Worm (Caenorhabditis elegans): Measurements from ENCODE around the gene B0024.11.

B0024.11 gene

DNA sequence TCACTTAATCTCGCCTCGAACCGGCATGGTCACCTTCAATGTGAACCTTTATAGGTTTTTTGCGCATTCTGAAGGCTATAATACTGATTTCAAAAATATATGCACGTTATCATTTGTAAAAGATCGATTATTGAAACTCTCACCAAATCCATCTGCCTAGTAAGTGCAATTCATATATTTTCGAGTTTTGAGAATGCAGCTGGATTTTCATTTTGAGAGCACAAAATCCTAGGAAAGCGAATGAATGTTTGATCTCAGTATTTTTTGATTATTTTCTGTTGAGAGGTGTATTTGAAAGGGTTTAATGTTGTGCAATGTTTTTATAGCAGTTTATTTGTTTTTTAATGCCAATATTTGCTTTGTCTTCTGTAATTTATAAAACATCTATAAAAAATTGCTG, 43.3 kb downstream of the B0024.11 start:
- TF ChIP-seq elt-3 (tag; optimal IDR thresholded peaks at IDR 0.05), result no peak
- TF ChIP-seq lsy-2 (tag; optimal IDR thresholded peaks at IDR 0.05), result no peak
- TF ChIP-seq mab-5 (tag; optimal IDR thresholded peaks at IDR 0.05), result no peak
- TF ChIP-seq hlh-1 (tag; optimal IDR thresholded peaks at IDR 0.05), result no peak
- TF ChIP-seq ceh-39 (tag; optimal IDR thresholded peaks at IDR 0.05), result no peak
- TF ChIP-seq nhr-28 (tag; optimal IDR thresholded peaks at IDR 0.05), result no peak
- TF ChIP-seq lin-32 (GFP tag; optimal IDR thresholded peaks at IDR 0.05), result no peak
- TF ChIP-seq pha-4 (tag; optimal IDR thresholded peaks at IDR 0.05), result no peak
- TF ChIP-seq ceh-43 (GFP tag; optimal IDR thresholded peaks at IDR 0.05), result no peak
- no peak for TF ChIP-seq cnd-1 (tag; optimal IDR thresholded peaks at IDR 0.05)
- no peak for TF ChIP-seq ceh-83 (GFP tag; optimal IDR thresholded peaks at IDR 0.05)
- no peak for TF ChIP-seq tbx-8 (GFP tag; optimal IDR thresholded peaks at IDR 0.05)
- no peak for TF ChIP-seq ham-2 (GFP tag; optimal IDR thresholded peaks at IDR 0.05)
- no peak for TF ChIP-seq lin-13 (tag; optimal IDR thresholded peaks at IDR 0.05)
- TF ChIP-seq nhr-76 (tag; optimal IDR thresholded peaks at IDR 0.05), result no peak
- TF ChIP-seq elt-1 (tag; optimal IDR thresholded peaks at IDR 0.05; ENCODE audit: borderline replicate concordance, insufficient read depth), result no peak
- TF ChIP-seq ces-1 (GFP tag; optimal IDR thresholded peaks at IDR 0.05), result no peak
- no peak for TF ChIP-seq unc-120 (tag; optimal IDR thresholded peaks at IDR 0.05; ENCODE audit: poor library complexity, severe bottlenecking)
- no peak for TF ChIP-seq unc-62 (GFP tag; optimal IDR thresholded peaks at IDR 0.05)
- TF ChIP-seq unc-39 (tag; optimal IDR thresholded peaks at IDR 0.05), result no peak

- TF ChIP-seq unc-62 (GFP tag; optimal IDR thresholded peaks at IDR 0.05) (no peak), lsy-2 (tag; optimal IDR thresholded peaks at IDR 0.05) (no peak), ceh-39 (tag; optimal IDR thresholded peaks at IDR 0.05) (no peak), ceh-43 (GFP tag; optimal IDR thresholded peaks at IDR 0.05) (no peak), bed-3 (GFP tag; optimal IDR thresholded peaks at IDR 0.05) (no peak), cnd-1 (tag; optimal IDR thresholded peaks at IDR 0.05) (no peak), ztf-11 (tag; optimal IDR thresholded peaks at IDR 0.05) (no peak), elt-1 (tag; optimal IDR thresholded peaks at IDR 0.05; ENCODE audit: borderline replicate concordance, insufficient read depth) (no peak), tbx-8 (GFP tag; optimal IDR thresholded peaks at IDR 0.05) (no peak), hlh-1 (tag; optimal IDR thresholded peaks at IDR 0.05) (no peak), sem-2 (GFP tag; optimal IDR thresholded peaks at IDR 0.05) (no peak), unc-39 (tag; optimal IDR thresholded peaks at IDR 0.05) (no peak), nhr-2 (tag; optimal IDR thresholded peaks at IDR 0.05) (no peak), ceh-83 (GFP tag; optimal IDR thresholded peaks at IDR 0.05) (no peak), pha-4 (tag; optimal IDR thresholded peaks at IDR 0.05) (no peak), lin-32 (GFP tag; optimal IDR thresholded peaks at IDR 0.05) (no peak)
Observed at ce11 chrV:10275619-10276018, 43.7 kb downstream of the B0024.11 start, which contains the start of gene Y22F5A.11. TSS of gene Y22F5A.11 (minus strand) at chrV:10275646.

DNA sequence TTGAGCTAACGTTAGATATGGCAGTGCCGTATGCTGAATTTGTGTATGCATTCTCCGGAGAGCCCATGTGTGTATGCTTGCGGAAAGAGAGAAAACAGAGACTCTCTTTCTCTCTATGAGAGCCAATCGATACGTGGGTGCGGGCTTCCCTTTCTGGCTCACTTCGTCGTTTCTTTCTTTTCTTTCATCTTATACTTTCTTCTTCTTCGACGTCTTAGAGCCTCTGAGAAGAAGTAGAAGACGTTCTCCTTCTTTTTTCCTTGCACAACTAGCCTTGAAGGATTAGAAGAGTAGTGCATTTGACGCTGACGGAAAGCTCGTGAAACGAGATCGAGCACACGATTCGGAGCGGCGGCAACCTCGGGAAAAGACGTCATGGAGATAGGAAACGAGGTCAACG, 45.5 kb downstream of the B0024.11 start:
- TF ChIP-seq mls-2 (tag; optimal IDR thresholded peaks at IDR 0.05) (no peak), ces-1 (GFP tag; optimal IDR thresholded peaks at IDR 0.05) (peak; percentile 61), ceh-39 (tag; optimal IDR thresholded peaks at IDR 0.05) (no peak), zip-8 (tag; optimal IDR thresholded peaks at IDR 0.05) (no peak), mep-1 (tag; optimal IDR thresholded peaks at IDR 0.05) (peak; percentile 51), blmp-1 (tag; optimal IDR thresholded peaks at IDR 0.05) (no peak)

ce11 chrV:10270214-10270613, 49.1 kb downstream of the B0024.11 start, which contains the start of gene ric-4:
TSS of gene ric-4 (minus strand) at chrV:10270314.
- TF ChIP-seq ces-1 (GFP tag; optimal IDR thresholded peaks at IDR 0.05) (peak; percentile 2), bed-3 (GFP tag; optimal IDR thresholded peaks at IDR 0.05) (no peak)

Data from whole organism, mixed stage, embryonic.